Worm (Caenorhabditis elegans) whole organism, midembryonic: ENCODE results near the gene M04B2.7.

Experiments
- T22C8.4 ChIP-seq: fragments of 200-800 bp; sonication (Bioruptor generic); IDR thresholded peaks from 2 replicates; pipeline ENCODE4 v1.3.6; 2022; ENCODE audit warnings: missing genetic modification characterization, missing compliant biosample characterization
- cog-1 ChIP-seq: sonication (generic microtip); optimal IDR thresholded peaks from 2 replicates; lab custom pipeline; 2016; ENCODE audit warnings: missing genetic modification characterization, missing compliant biosample characterization
- flt-1 ChIP-seq: fragments of 200-800 bp; sonication (Bioruptor generic); IDR thresholded peaks from 2 replicates; pipeline ENCODE4 v1.3.6; 2022; ENCODE audit warnings: missing genetic modification characterization, missing compliant biosample characterization
- tab-1 ChIP-seq: fragments of 200-800 bp; sonication (Bioruptor generic); IDR thresholded peaks from 2 replicates; pipeline ENCODE4 v1.3.6; 2022; ENCODE audit warnings: missing genetic modification characterization, missing compliant biosample characterization

DNA sequence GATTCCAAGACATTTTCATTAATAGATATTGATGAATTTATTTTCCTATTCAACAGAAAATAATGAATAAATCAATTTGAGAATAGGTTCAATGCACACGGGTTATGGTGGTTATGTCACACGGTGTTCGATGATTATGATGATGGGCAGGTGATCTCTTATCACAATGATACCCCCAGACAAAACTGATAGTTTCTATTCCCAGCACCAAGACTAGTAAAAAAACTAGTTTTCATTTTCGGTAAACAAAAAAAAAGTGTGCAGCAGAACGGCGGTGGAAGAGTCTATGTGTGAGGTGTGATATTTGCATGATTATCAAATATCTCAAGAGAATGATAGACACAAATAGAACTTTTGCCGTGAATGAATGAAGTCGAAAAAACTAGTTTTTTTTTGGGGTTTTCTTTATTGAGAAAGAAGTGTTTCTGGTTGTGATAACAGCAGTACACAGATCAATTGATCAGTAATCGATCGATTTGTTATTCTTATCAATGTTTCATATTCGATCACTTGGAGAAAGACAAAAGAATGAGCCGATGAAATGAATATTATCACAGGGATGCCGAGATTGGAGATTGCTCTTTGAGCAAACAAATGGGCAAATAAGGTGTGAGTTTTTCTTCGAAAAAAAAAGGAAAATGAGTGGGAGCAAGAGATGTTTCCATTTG is 60.5 kb downstream of the M04B2.7 start:
- TF ChIP-seq tab-1 (GFP tag; lab: Robert Waterston, UW), result no peak
- no peak for TF ChIP-seq flt-1 (GFP tag; lab: Robert Waterston, UW)
- no peak for TF ChIP-seq T22C8.4 (GFP tag; lab: Robert Waterston, UW)
- TF ChIP-seq cog-1 (tag; lab: Kevin White, UChicago), result no peak
